Fruit fly (Drosophila melanogaster) whole organism, wandering third instar larva: Measurements from ENCODE around the gene Klp67A.

Source experiments
- Abd-B ChIP-seq: fragments of >200 bp; optimal IDR thresholded peaks from 2 replicates; lab custom pipeline; 2017; ENCODE audit warnings: missing biosample characterization, missing genetic modification characterization
- CG32264 ChIP-seq: fragments of 200-800 bp; sonication (Bioruptor generic); optimal IDR thresholded peaks from 2 replicates; lab custom pipeline; 2016; ENCODE audit warnings: missing biosample characterization, missing genetic modification characterization
- CG9705 ChIP-seq: fragments of 200-800 bp; sonication (Bioruptor generic); optimal IDR thresholded peaks from 2 replicates; lab custom pipeline; 2018; ENCODE audit warnings: missing biosample characterization, mild to moderate bottlenecking, missing genetic modification characterization
- CrebA ChIP-seq: fragments of 200-800 bp; sonication (Bioruptor generic); optimal IDR thresholded peaks from 2 replicates; lab custom pipeline; 2016; ENCODE audit warnings: missing biosample characterization, mild to moderate bottlenecking, missing genetic modification characterization, borderline replicate concordance
- Dfd ChIP-seq: fragments of >200 bp; optimal IDR thresholded peaks from 2 replicates; lab custom pipeline; 2017; ENCODE audit warnings: missing biosample characterization, missing genetic modification characterization
- Dif ChIP-seq: fragments of 200-275, 200-300 bp; sonication (Bioruptor generic); optimal IDR thresholded peaks from 2 replicates; lab custom pipeline; 2018; ENCODE audit warnings: missing biosample characterization, missing genetic modification characterization; ENCODE audit not compliant: partially characterized antibody
- GATAd ChIP-seq: sonication (Bioruptor generic); optimal IDR thresholded peaks from 2 replicates; lab custom pipeline; 2016; ENCODE audit warnings: missing biosample characterization, missing genetic modification characterization
- HLH106 ChIP-seq: fragments of 200-800 bp; optimal IDR thresholded peaks from 3 replicates; lab custom pipeline; 2019; ENCODE audit warnings: missing biosample characterization, mild to moderate bottlenecking, missing genetic modification characterization, moderate library complexity
- Hnf4 ChIP-seq: fragments of 200-800 bp; sonication (Bioruptor generic); optimal IDR thresholded peaks from 2 replicates; lab custom pipeline; 2016; ENCODE audit warnings: missing biosample characterization, mild to moderate bottlenecking, missing genetic modification characterization
- Hr78 ChIP-seq: fragments of >200 bp; optimal IDR thresholded peaks from 2 replicates; lab custom pipeline; 2017; ENCODE audit warnings: missing biosample characterization, missing genetic modification characterization
- Hr83 ChIP-seq: fragments of 200-300 bp; sonication (Bioruptor generic); optimal IDR thresholded peaks from 2 replicates; lab custom pipeline; 2016; ENCODE audit warnings: missing biosample characterization, mild to moderate bottlenecking, missing genetic modification characterization, moderate library complexity; ENCODE audit not compliant: poor library complexity, severe bottlenecking
- Jra ChIP-seq: sonication (Bioruptor generic); optimal IDR thresholded peaks from 2 replicates; lab custom pipeline; 2016; ENCODE audit warnings: missing biosample characterization, missing genetic modification characterization
- Mio ChIP-seq: sonication (Bioruptor generic); optimal IDR thresholded peaks from 2 replicates; lab custom pipeline; 2016; ENCODE audit warnings: missing biosample characterization, missing genetic modification characterization
- Myc ChIP-seq: fragments of >200 bp; optimal IDR thresholded peaks from 2 replicates; lab custom pipeline; 2017
- N ChIP-seq: fragments of >200 bp; optimal IDR thresholded peaks from 2 replicates; lab custom pipeline; 2018; ENCODE audit warnings: missing biosample characterization, missing external identifiers, missing genetic modification characterization
- OdsH ChIP-seq: fragments of 200-800 bp; sonication (Bioruptor generic); optimal IDR thresholded peaks from 2 replicates; lab custom pipeline; 2016; ENCODE audit warnings: missing biosample characterization, mild to moderate bottlenecking, missing genetic modification characterization
- Rel ChIP-seq, 2 experiments: fragments of 200-800 bp; sonication (Bioruptor generic) in 1 of 2; optimal IDR thresholded peaks; 2 replicates in 1 of 2; 3 replicates in 1 of 2; lab custom pipeline; 2016 to 2019; ENCODE audit warnings: mild to moderate bottlenecking in 2 of 2, missing biosample characterization in 2 of 2, missing genetic modification characterization in 2 of 2, moderate library complexity in 1 of 2
- Sp1 ChIP-seq: fragments of 200-800 bp; sonication (Bioruptor generic); optimal IDR thresholded peaks from 3 replicates; lab custom pipeline; 2019; ENCODE audit warnings: missing biosample characterization, mild to moderate bottlenecking, missing genetic modification characterization, moderate library complexity
- Vsx2 ChIP-seq: fragments of 200-300, 225-300 bp; sonication (Bioruptor generic); optimal IDR thresholded peaks from 2 replicates; lab custom pipeline; 2018; ENCODE audit warnings: missing biosample characterization, missing genetic modification characterization; ENCODE audit not compliant: partially characterized antibody
- br ChIP-seq: fragments of 200-800 bp; sonication (Bioruptor generic); optimal IDR thresholded peaks from 2 replicates; lab custom pipeline; 2016; ENCODE audit warnings: missing biosample characterization, missing genetic modification characterization
- brk ChIP-seq: fragments of 200-800 bp; sonication (Bioruptor generic); optimal IDR thresholded peaks from 2 replicates; lab custom pipeline; 2016; ENCODE audit warnings: missing biosample characterization, mild to moderate bottlenecking, missing genetic modification characterization
- dl ChIP-seq, 2 experiments: fragments of 175-275, 200-275 bp in 1 of 2; fragments of 200-275 bp in 1 of 2; sonication (Bioruptor generic); optimal IDR thresholded peaks; lab custom pipeline; 2018; ENCODE audit warnings: mild to moderate bottlenecking in 2 of 2, missing biosample characterization in 2 of 2, missing genetic modification characterization in 2 of 2, moderate library complexity in 2 of 2; ENCODE audit not compliant: partially characterized antibody in 2 of 2, insufficient read depth in 1 of 2
- dmrt93B ChIP-seq: fragments of 200-800 bp; sonication (Bioruptor generic); optimal IDR thresholded peaks from 2 replicates; lab custom pipeline; 2018; ENCODE audit warnings: missing biosample characterization, mild to moderate bottlenecking, missing genetic modification characterization
- dsf ChIP-seq: sonication (Bioruptor generic); optimal IDR thresholded peaks from 2 replicates; lab custom pipeline; 2016; ENCODE audit warnings: missing biosample characterization, missing genetic modification characterization, borderline replicate concordance
- ey ChIP-seq: fragments of 200-800 bp; sonication (Bioruptor generic); optimal IDR thresholded peaks from 2 replicates; lab custom pipeline; 2016; ENCODE audit warnings: missing biosample characterization, missing genetic modification characterization
- foxo ChIP-seq, 2 experiments: fragments of 200-800 bp; sonication (Bioruptor generic); optimal IDR thresholded peaks; 2 replicates in 1 of 2; 3 replicates in 1 of 2; lab custom pipeline; 2016 to 2017; ENCODE audit warnings: missing biosample characterization in 2 of 2, missing genetic modification characterization in 2 of 2
- fru ChIP-seq: fragments of 200-800 bp; sonication (Bioruptor generic); optimal IDR thresholded peaks from 3 replicates; lab custom pipeline; 2016; ENCODE audit warnings: missing biosample characterization, mild to moderate bottlenecking, missing genetic modification characterization
- h ChIP-seq: fragments of 200-800 bp; sonication (Bioruptor generic); optimal IDR thresholded peaks from 3 replicates; lab custom pipeline; 2016; ENCODE audit warnings: missing biosample characterization, mild to moderate bottlenecking, missing genetic modification characterization
- jim ChIP-seq: fragments of 175-275, 200-325 bp; sonication (Bioruptor generic); optimal IDR thresholded peaks from 2 replicates; lab custom pipeline; 2016; ENCODE audit warnings: missing biosample characterization, mild to moderate bottlenecking, missing genetic modification characterization
- lola ChIP-seq: fragments of >200 bp; optimal IDR thresholded peaks from 2 replicates; lab custom pipeline; 2017; ENCODE audit warnings: missing biosample characterization, missing genetic modification characterization
- pan ChIP-seq: fragments of >200 bp; optimal IDR thresholded peaks from 2 replicates; lab custom pipeline; 2017
- psq ChIP-seq: fragments of 200-800 bp; sonication (Bioruptor generic); optimal IDR thresholded peaks from 3 replicates; lab custom pipeline; 2017; ENCODE audit warnings: missing biosample characterization, mild to moderate bottlenecking, missing genetic modification characterization, moderate library complexity
- rgr ChIP-seq: fragments of 200-800 bp; sonication (Bioruptor generic); optimal IDR thresholded peaks from 3 replicates; lab custom pipeline; 2016; ENCODE audit warnings: missing biosample characterization, mild to moderate bottlenecking, missing genetic modification characterization
- sage ChIP-seq: fragments of 200-800 bp; sonication (Bioruptor generic); optimal IDR thresholded peaks from 2 replicates; lab custom pipeline; 2016; ENCODE audit warnings: missing biosample characterization, mild to moderate bottlenecking, missing genetic modification characterization
- sv ChIP-seq: fragments of 200-800 bp; sonication (Bioruptor generic); optimal IDR thresholded peaks from 3 replicates; lab custom pipeline; 2016; ENCODE audit warnings: missing biosample characterization, missing genetic modification characterization
- tai ChIP-seq: sonication (Bioruptor generic); optimal IDR thresholded peaks from 2 replicates; lab custom pipeline; 2016; ENCODE audit warnings: missing biosample characterization, missing genetic modification characterization
- usp ChIP-seq: fragments of >200 bp; optimal IDR thresholded peaks from 2 replicates; lab custom pipeline; 2017; ENCODE audit warnings: missing biosample characterization, missing genetic modification characterization
- woc ChIP-seq: sonication (Bioruptor generic); optimal IDR thresholded peaks from 2 replicates; lab custom pipeline; 2016; ENCODE audit warnings: missing biosample characterization, mild to moderate bottlenecking, missing genetic modification characterization

The Klp67A gene

dm6 chr3L:9410754-9411423, 44.0 kb upstream of the Klp67A start, which contains the start of the genes CG4022 and Cpsf5 (continued):
- TF ChIP-seq Dif = no peak
- TF ChIP-seq, all 38 proteins: peak for 21

- TF ChIP-seq lola (GFP tag; lab: Kevin White, UChicago) (no peak), CrebA (GFP tag; lab: Kevin White, UChicago) (no peak), sage (GFP tag; lab: Kevin White, UChicago) (no peak), tai (GFP tag; lab: Kevin White, UChicago) (no peak), psq (GFP tag; lab: Kevin White, UChicago) (peak; percentile 15), Hr78 (GFP tag; lab: Kevin White, UChicago) (no peak), dl (GFP tag; optimal IDR thresholded peaks at IDR 0.05; lab: Kevin White, UChicago; ENCODE audit: insufficient read depth in 1 of 2, partially characterized antibody in 2 of 2) (no peak), Dfd (GFP tag; lab: Kevin White, UChicago) (no peak)
These were observed 43.3 kb upstream of the Klp67A start for dm6 chr3L:9410030-9410589.

- TF ChIP-seq Hr78 (GFP tag; lab: Kevin White, UChicago) = no peak
- no peak for TF ChIP-seq br (GFP tag; lab: Kevin White, UChicago)
- no peak for TF ChIP-seq HLH106
- no peak for TF ChIP-seq Hnf4 (GFP tag; lab: Kevin White, UChicago)
- TF ChIP-seq dsf (GFP tag; lab: Kevin White, UChicago) = no peak
These were observed 37.7 kb upstream of the Klp67A start, which contains the start of gene Cpr67B for dm6 chr3L:9404497-9404896. TSS of gene Cpr67B (plus strand) at chr3L:9404797.

- no peak for TF ChIP-seq woc (GFP tag; lab: Kevin White, UChicago)
- TF ChIP-seq tai (GFP tag; lab: Kevin White, UChicago) = no peak
- TF ChIP-seq HLH106 = no peak
- no peak for TF ChIP-seq CG9705 (GFP tag; lab: Kevin White, UChicago)
- no peak for TF ChIP-seq brk (GFP tag; lab: Kevin White, UChicago)
- no peak for TF ChIP-seq dmrt93B (GFP tag; lab: Kevin White, UChicago)
- no peak for TF ChIP-seq fru
- TF ChIP-seq Abd-B = no peak
- peak; percentile 1 for TF ChIP-seq ey (GFP tag; lab: Kevin White, UChicago)
- TF ChIP-seq Myc (lab: Kevin White, UChicago) = peak; percentile 33
- TF ChIP-seq sage (GFP tag; lab: Kevin White, UChicago) = no peak
- no peak for TF ChIP-seq psq (GFP tag; lab: Kevin White, UChicago)
- TF ChIP-seq rgr (GFP tag; lab: Kevin White, UChicago) = no peak
- peak in 1 of 2 experiments; percentile 8 for TF ChIP-seq dl (GFP tag; optimal IDR thresholded peaks at IDR 0.05; lab: Kevin White, UChicago; ENCODE audit: insufficient read depth in 1 of 2, partially characterized antibody in 2 of 2)
- no peak for TF ChIP-seq CG32264 (GFP tag; lab: Kevin White, UChicago)
- peak; percentile 9 for TF ChIP-seq h (GFP tag; lab: Kevin White, UChicago)
- no peak for TF ChIP-seq Mio
- no peak for TF ChIP-seq lola (GFP tag; lab: Kevin White, UChicago)
- TF ChIP-seq N = no peak
- no peak for TF ChIP-seq OdsH (GFP tag; lab: Kevin White, UChicago)
- peak; percentile 34 for TF ChIP-seq sv (GFP tag; lab: Kevin White, UChicago)
- TF ChIP-seq Hnf4 (GFP tag; lab: Kevin White, UChicago) = no peak
- TF ChIP-seq pan (lab: Kevin White, UChicago) = no peak
- TF ChIP-seq jim (GFP tag; lab: Kevin White, UChicago) = no peak
- no peak for TF ChIP-seq GATAd (GFP tag; lab: Kevin White, UChicago)
- TF ChIP-seq br (GFP tag; lab: Kevin White, UChicago) = peak; percentile 12
- no peak for TF ChIP-seq Dfd (GFP tag; lab: Kevin White, UChicago)
- TF ChIP-seq dsf (GFP tag; lab: Kevin White, UChicago) = no peak
- peak; percentile 36 for TF ChIP-seq Sp1
- TF ChIP-seq Hr83 = no peak
- no peak for TF ChIP-seq CrebA (GFP tag; lab: Kevin White, UChicago)
- no peak for TF ChIP-seq Rel (GFP tag; optimal IDR thresholded peaks at IDR 0.05; lab: Kevin White, UChicago)
- TF ChIP-seq Rel (tag; optimal IDR thresholded peaks at IDR 0.05; lab: Kevin White, UChicago) = peak; percentile 84
- no peak for TF ChIP-seq Hr78 (GFP tag; lab: Kevin White, UChicago)
- peak; percentile 53 for TF ChIP-seq Dif
- peak; percentile 40 for TF ChIP-seq Vsx2
- no peak for TF ChIP-seq Jra (GFP tag; lab: Kevin White, UChicago)
- TF ChIP-seq usp (GFP tag; lab: Kevin White, UChicago) = no peak
- peak in 1 of 2 experiments; percentile 3 for TF ChIP-seq foxo (GFP tag; optimal IDR thresholded peaks at IDR 0.05; lab: Kevin White, UChicago)
These were observed 35.5 kb upstream of the Klp67A start, which contains the start of gene eIF4E1 for dm6 chr3L:9402157-9402890. TSS of gene eIF4E1 (minus strand) at chr3L:9402460.
